Worm (Caenorhabditis elegans) whole organism, L4/young adult: ENCODE measurements around the gene F10A3.17.

Experiments
- W03F9.2 ChIP-seq: fragments of 150-350 bp; optimal IDR thresholded peaks from 2 replicates; lab custom pipeline; 2014; ENCODE audit warnings: missing biosample characterization, missing genetic modification characterization
- dao-5 ChIP-seq: sonication (generic microtip); optimal IDR thresholded peaks from 2 replicates; lab custom pipeline; 2016; ENCODE audit warnings: missing genotype, missing genetic modification characterization, moderate library complexity, missing compliant biosample characterization
- him-1 ChIP-seq: sonication (generic microtip); optimal IDR thresholded peaks from 2 replicates; lab custom pipeline; 2016; ENCODE audit warnings: missing genotype, missing genetic modification reagents, missing genetic modification characterization, missing compliant biosample characterization

- TF ChIP-seq dao-5 (tag; lab: Kevin White, UChicago) = no peak
- TF ChIP-seq W03F9.2 (tag; lab: Kevin White, UChicago) = no peak
- no peak for TF ChIP-seq him-1 (tag; lab: Kevin White, UChicago)
Observed at ce11 chrV:16171721-16172120, 12.2 kb upstream of the F10A3.17 start, which contains the start of gene K05D4.9.
